Worm (Caenorhabditis elegans): ENCODE results near the gene CC8.3.

DNA sequence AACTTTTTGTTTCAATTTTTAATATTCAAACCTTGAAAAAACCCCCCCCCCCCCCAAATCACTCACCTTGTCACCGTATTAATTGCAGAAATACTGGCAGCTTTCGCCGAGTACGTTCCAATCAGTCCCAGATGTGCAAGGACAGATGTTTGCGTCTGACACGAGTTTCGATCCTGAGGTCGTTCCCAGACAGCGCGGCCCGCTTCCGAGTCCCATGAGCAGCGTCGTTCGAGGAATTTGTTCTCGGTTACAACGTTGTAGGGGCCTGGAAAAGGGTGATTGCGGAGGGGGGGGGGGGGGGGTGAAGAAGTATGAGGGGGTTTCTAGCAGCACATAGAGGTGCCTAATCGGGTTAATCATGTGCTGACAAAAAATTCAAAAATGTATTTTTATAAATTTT is 20.8 kb upstream of the CC8.3 start:
- TF ChIP-seq him-1 (tag; optimal IDR thresholded peaks at IDR 0.05) = no peak
- no peak for TF ChIP-seq W03F9.2 (tag; optimal IDR thresholded peaks at IDR 0.05)
- TF ChIP-seq dao-5 (tag; optimal IDR thresholded peaks at IDR 0.05) = no peak
